Fruit fly (Drosophila melanogaster) whole organism, adult: ENCODE data around the gene CG1316.

Source experiments
- ovo ChIP-seq: fragments of 200-800 bp; sonication (Bioruptor generic); optimal IDR thresholded peaks from 2 replicates; lab custom pipeline; 2016; ENCODE audit warnings: missing biosample characterization, missing genetic modification characterization
- tj ChIP-seq: fragments of 200-800 bp; sonication (Bioruptor generic); optimal IDR thresholded peaks from 3 replicates; lab custom pipeline; 2017; ENCODE audit warnings: missing biosample characterization, mild to moderate bottlenecking, missing genetic modification characterization, moderate library complexity
- toe ChIP-seq: fragments of 200-800 bp; sonication (Bioruptor generic); optimal IDR thresholded peaks from 2 replicates; lab custom pipeline; 2016; ENCODE audit warnings: missing biosample characterization, missing genetic modification characterization

- TF ChIP-seq ovo (GFP tag; lab: Kevin White, UChicago) (no peak), tj (GFP tag; lab: Kevin White, UChicago) (no peak), toe (GFP tag; lab: Kevin White, UChicago) (no peak)
These were observed 22.5 kb upstream of the CG1316 start for dm6 chr3L:4261177-4261576.
